Worm (Caenorhabditis elegans): Measurements from ENCODE around the gene wsp-1.

- TF ChIP-seq snpc-4 (tag; optimal IDR thresholded peaks at IDR 0.05) (no peak), ces-1 (GFP tag; optimal IDR thresholded peaks at IDR 0.05) (no peak), lsy-2 (tag; optimal IDR thresholded peaks at IDR 0.05) (no peak), lin-13 (tag; optimal IDR thresholded peaks at IDR 0.05) (no peak), sptf-1 (tag; optimal IDR thresholded peaks at IDR 0.05) (no peak), unc-62 (GFP tag; optimal IDR thresholded peaks at IDR 0.05) (no peak), elt-3 (tag; optimal IDR thresholded peaks at IDR 0.05) (no peak)
Observed at ce11 chrIV:8235114-8235686, 36.4 kb upstream of the wsp-1 start.
